Worm (Caenorhabditis elegans): Measurements from ENCODE around the gene ttr-31.

- TF ChIP-seq blmp-1 (tag; optimal IDR thresholded peaks at IDR 0.05) (no peak), ama-1 (optimal IDR thresholded peaks at IDR 0.05) (no peak), mep-1 (tag; optimal IDR thresholded peaks at IDR 0.05) (no peak), ceh-63 (GFP tag; optimal IDR thresholded peaks at IDR 0.05) (no peak), grh-1 (GFP tag; IDR thresholded peaks at IDR 0.05) (no peak), skn-1 (tag; optimal IDR thresholded peaks at IDR 0.05) (no peak), aha-1 (tag; optimal IDR thresholded peaks at IDR 0.05) (no peak), fos-1 (tag; optimal IDR thresholded peaks at IDR 0.05) (no peak)
Measured at ce11 chrX:11032412-11032811, 23.6 kb upstream of the ttr-31 start.
